1 fruit fly cellular context compared by ENCODE assay signal in genomic region chr3R:19226137-19226873, dm6.
TF ChIP-seq lines count a peak whose summit lies in the region.

TSS of gene vib (minus strand) at chr3R:19226651.

TF ChIP-seq in whole organism, embryonic, 481 proteins besides CTCF, POLR2A, EP300 and RAD21 (continued from another document):
- no peak for TF ChIP-seq maf-S (GFP tag; optimal IDR thresholded peaks at IDR 0.05; lab: Kevin White, UChicago)
- TF ChIP-seq sqz (GFP tag; optimal IDR thresholded peaks at IDR 0.05; lab: Kevin White, UChicago): no peak
- peak; percentile 71 for TF ChIP-seq MESR4 (GFP tag; optimal IDR thresholded peaks at IDR 0.05; lab: Kevin White, UChicago)
- no peak for TF ChIP-seq GATAe (GFP tag; conservative IDR thresholded peaks at IDR 0.05; lab: Robert Waterston, UW)
- TF ChIP-seq pros (GFP tag; optimal IDR thresholded peaks at IDR 0.05; lab: Kevin White, UChicago): no peak
- peak in 1 of 3 experiments; percentile 8 for TF ChIP-seq lola (GFP tag; optimal IDR thresholded peaks at IDR 0.05; lab: Kevin White, UChicago)
- TF ChIP-seq CG30403 (GFP tag; optimal IDR thresholded peaks at IDR 0.05; lab: Kevin White, UChicago): peak; percentile 51
- TF ChIP-seq CG6854 (GFP tag; optimal IDR thresholded peaks at IDR 0.05; lab: Kevin White, UChicago): peak; percentile 57
- TF ChIP-seq CG30431 (GFP tag; optimal IDR thresholded peaks at IDR 0.05; lab: Kevin White, UChicago): no peak
- TF ChIP-seq oc (tag; optimal IDR thresholded peaks at IDR 0.05; lab: Kevin White, UChicago): peak; percentile 14
- TF ChIP-seq Neu2 (GFP tag; optimal IDR thresholded peaks at IDR 0.05; lab: Kevin White, UChicago; ENCODE audit: borderline replicate concordance): no peak
- peak in 1 of 2 experiments; percentile 61 for TF ChIP-seq bsh (GFP tag; optimal IDR thresholded peaks at IDR 0.05; lab: Kevin White, UChicago)
- TF ChIP-seq Gug (GFP tag; IDR thresholded peaks at IDR 0.05; lab: Robert Waterston, UW): peak; percentile 48; the same call in 1 of the 4 replicates
- no peak for TF ChIP-seq CG4707 (GFP tag; optimal IDR thresholded peaks at IDR 0.05; lab: Kevin White, UChicago)
- TF ChIP-seq CG4360 (GFP tag; IDR thresholded peaks at IDR 0.05; lab: Robert Waterston, UW): peak; percentile 29; the same call in 1 of the 2 replicates
- no peak for TF ChIP-seq sim (GFP tag; IDR thresholded peaks at IDR 0.05; lab: Robert Waterston, UW)
- no peak for TF ChIP-seq CG12071 (GFP tag; optimal IDR thresholded peaks at IDR 0.05; lab: Kevin White, UChicago)
- 0 out of 3 replicates have a peak, but pooled peaks have one; percentile 29 for TF ChIP-seq CG11695 (GFP tag; IDR thresholded peaks at IDR 0.05; lab: Robert Waterston, UW)
- peak; percentile 61 for TF ChIP-seq CG6765 (GFP tag; optimal IDR thresholded peaks at IDR 0.05; lab: Kevin White, UChicago)
- peak; percentile 1 to 61 for TF ChIP-seq dpn (GFP tag; optimal IDR thresholded peaks at IDR 0.05; lab: Kevin White, UChicago)
- no peak for TF ChIP-seq D (optimal IDR thresholded peaks at IDR 0.05; lab: Kevin White, UChicago)
- TF ChIP-seq D (GFP tag; optimal IDR thresholded peaks at IDR 0.05; lab: Kevin White, UChicago): no peak
- peak; percentile 78 for TF ChIP-seq CG17829 (tag; optimal IDR thresholded peaks at IDR 0.05; lab: Kevin White, UChicago)
- no peak for TF ChIP-seq CG43689 (GFP tag; IDR thresholded peaks at IDR 0.05; lab: Robert Waterston, UW)
- no peak for TF ChIP-seq corto (GFP tag; optimal IDR thresholded peaks at IDR 0.05; lab: Kevin White, UChicago)
- no peak for TF ChIP-seq CG5953 (GFP tag; IDR thresholded peaks at IDR 0.05; lab: Robert Waterston, UW)
- TF ChIP-seq CG1602 (GFP tag; optimal IDR thresholded peaks at IDR 0.05; lab: Kevin White, UChicago): peak; percentile 37
- no peak for TF ChIP-seq jigr1 (GFP tag; IDR thresholded peaks at IDR 0.05; lab: Robert Waterston, UW)
- no peak for TF ChIP-seq Asciz (GFP tag; optimal IDR thresholded peaks at IDR 0.05; lab: Kevin White, UChicago)
- peak; percentile 49; the same call in 1 of the 2 replicates for TF ChIP-seq rib (GFP tag; IDR thresholded peaks at IDR 0.05; lab: Robert Waterston, UW)
- peak; percentile 18 for TF ChIP-seq CG16863 (GFP tag; optimal IDR thresholded peaks at IDR 0.05; lab: Kevin White, UChicago)
- no peak for TF ChIP-seq chn (GFP tag; optimal IDR thresholded peaks at IDR 0.05; lab: Kevin White, UChicago)
- no peak for TF ChIP-seq btn (GFP tag; optimal IDR thresholded peaks at IDR 0.05; lab: Kevin White, UChicago)
- no peak for TF ChIP-seq pfk (GFP tag; optimal IDR thresholded peaks at IDR 0.05; lab: Kevin White, UChicago)
- TF ChIP-seq ERR (GFP tag; optimal IDR thresholded peaks at IDR 0.05; lab: Kevin White, UChicago): peak; percentile 6
- TF ChIP-seq disco-r (GFP tag; optimal IDR thresholded peaks at IDR 0.05; lab: Kevin White, UChicago): no peak
- no peak for TF ChIP-seq pum (GFP tag; optimal IDR thresholded peaks at IDR 0.05; lab: Kevin White, UChicago)
- no peak for TF ChIP-seq Kr (GFP tag; optimal IDR thresholded peaks at IDR 0.05; lab: Kevin White, UChicago)
- TF ChIP-seq bigmax (GFP tag; optimal IDR thresholded peaks at IDR 0.05; lab: Kevin White, UChicago): no peak
- peak; percentile 67 for TF ChIP-seq Fer1 (GFP tag; optimal IDR thresholded peaks at IDR 0.05; lab: Kevin White, UChicago)
- TF ChIP-seq CG34224 (GFP tag; IDR thresholded peaks at IDR 0.05; lab: Robert Waterston, UW; ENCODE audit: partially characterized antibody): peak; percentile 89
- TF ChIP-seq CG4328 (GFP tag; optimal IDR thresholded peaks at IDR 0.05; lab: Kevin White, UChicago): peak; percentile 39
- peak; percentile 28; the same call in 1 of the 2 replicates for TF ChIP-seq al (GFP tag; IDR thresholded peaks at IDR 0.05; lab: Robert Waterston, UW)
- TF ChIP-seq Deaf1 (tag; optimal IDR thresholded peaks at IDR 0.05; lab: Kevin White, UChicago): peak; percentile 50
- TF ChIP-seq Abd-B (GFP tag; optimal IDR thresholded peaks at IDR 0.05; lab: Kevin White, UChicago): no peak
- peak; percentile 60 for TF ChIP-seq NfI (GFP tag; optimal IDR thresholded peaks at IDR 0.05; lab: Kevin White, UChicago)
- peak; percentile 23 for TF ChIP-seq CG4820 (GFP tag; optimal IDR thresholded peaks at IDR 0.05; lab: Kevin White, UChicago)
- no peak for TF ChIP-seq CG15011 (GFP tag; optimal IDR thresholded peaks at IDR 0.05; lab: Kevin White, UChicago)
- peak in 1 of 2 experiments; percentile 1 for TF ChIP-seq crp (GFP tag; optimal IDR thresholded peaks at IDR 0.05; lab: Kevin White, UChicago)
- no peak for TF ChIP-seq dimm (GFP tag; IDR thresholded peaks at IDR 0.05; lab: Robert Waterston, UW)
- TF ChIP-seq CG7357 (GFP tag; IDR thresholded peaks at IDR 0.05; lab: Robert Waterston, UW): no peak
- TF ChIP-seq CG17612 (GFP tag; IDR thresholded peaks at IDR 0.05; lab: Robert Waterston, UW): no peak
- peak; percentile 20; the same call in 1 of the 2 replicates for TF ChIP-seq seq (GFP tag; IDR thresholded peaks at IDR 0.05; lab: Robert Waterston, UW)
- TF ChIP-seq CG7987 (GFP tag; optimal IDR thresholded peaks at IDR 0.05; lab: Kevin White, UChicago): peak; percentile 60
- TF ChIP-seq CG3838 (GFP tag; optimal IDR thresholded peaks at IDR 0.05; lab: Kevin White, UChicago): no peak
- TF ChIP-seq CG10462 (GFP tag; optimal IDR thresholded peaks at IDR 0.05; lab: Kevin White, UChicago): no peak
- TF ChIP-seq Sox102F (GFP tag; optimal IDR thresholded peaks at IDR 0.05; lab: Kevin White, UChicago): peak; percentile 43
- TF ChIP-seq z (GFP tag; IDR thresholded peaks at IDR 0.05; lab: Robert Waterston, UW): no peak
- peak; percentile 9 for TF ChIP-seq CG12942 (GFP tag; optimal IDR thresholded peaks at IDR 0.05; lab: Kevin White, UChicago)
- TF ChIP-seq CG6254 (GFP tag; optimal IDR thresholded peaks at IDR 0.05; lab: Kevin White, UChicago): peak; percentile 11
- TF ChIP-seq dmrt11E (tag; optimal IDR thresholded peaks at IDR 0.05; lab: Kevin White, UChicago): peak; percentile 29
- TF ChIP-seq exex (tag; optimal IDR thresholded peaks at IDR 0.05; lab: Kevin White, UChicago): no peak
- no peak for TF ChIP-seq B-H1 (GFP tag; IDR thresholded peaks at IDR 0.05; lab: Robert Waterston, UW)
- TF ChIP-seq odd (GFP tag; optimal IDR thresholded peaks at IDR 0.05; lab: Kevin White, UChicago): no peak
- TF ChIP-seq CG3065 (GFP tag; optimal IDR thresholded peaks at IDR 0.05; lab: Kevin White, UChicago): no peak
- no peak for TF ChIP-seq Bteb2 (GFP tag; optimal IDR thresholded peaks at IDR 0.05; lab: Kevin White, UChicago)
- TF ChIP-seq Atf6 (GFP tag; IDR thresholded peaks at IDR 0.05; lab: Robert Waterston, UW): no peak
- peak; percentile 5 to 26 for TF ChIP-seq Pdp1 (GFP tag; optimal IDR thresholded peaks at IDR 0.05; lab: Kevin White, UChicago)
- no peak for TF ChIP-seq Ravus (GFP tag; IDR thresholded peaks at IDR 0.05; lab: Robert Waterston, UW)
- TF ChIP-seq Poxn (GFP tag; IDR thresholded peaks at IDR 0.05; lab: Robert Waterston, UW): no peak
- TF ChIP-seq crc (GFP tag; optimal IDR thresholded peaks at IDR 0.05; lab: Kevin White, UChicago): no peak
- TF ChIP-seq lbe (GFP tag; optimal IDR thresholded peaks at IDR 0.05; lab: Kevin White, UChicago): peak; percentile 28
- TF ChIP-seq Dip3 (GFP tag; optimal IDR thresholded peaks at IDR 0.05; lab: Kevin White, UChicago): no peak
- no peak for TF ChIP-seq pnt (GFP tag; optimal IDR thresholded peaks at IDR 0.05; lab: Kevin White, UChicago)
- TF ChIP-seq CG7928 (GFP tag; optimal IDR thresholded peaks at IDR 0.05; lab: Kevin White, UChicago): no peak
- peak; percentile 45 for TF ChIP-seq CHES-1-like (GFP tag; optimal IDR thresholded peaks at IDR 0.05; lab: Kevin White, UChicago)
- TF ChIP-seq Xrp1 (GFP tag; IDR thresholded peaks at IDR 0.05; lab: Robert Waterston, UW): peak; percentile 73
- no peak for TF ChIP-seq sr (GFP tag; IDR thresholded peaks at IDR 0.05; lab: Robert Waterston, UW)
- peak; percentile 10 for TF ChIP-seq Nf-YB (GFP tag; optimal IDR thresholded peaks at IDR 0.05; lab: Kevin White, UChicago)
- TF ChIP-seq CG10147 (GFP tag; optimal IDR thresholded peaks at IDR 0.05; lab: Kevin White, UChicago): peak; percentile 35
- peak; percentile 54 for TF ChIP-seq CG15601 (tag; optimal IDR thresholded peaks at IDR 0.05; lab: Kevin White, UChicago)
- no peak for TF ChIP-seq Stat92E (GFP tag; optimal IDR thresholded peaks at IDR 0.05; lab: Kevin White, UChicago)
- peak; percentile 39 for TF ChIP-seq CG13775 (GFP tag; optimal IDR thresholded peaks at IDR 0.05; lab: Kevin White, UChicago)
- 0 out of 2 replicates have a peak, but pooled peaks have one; percentile 36 for TF ChIP-seq CG11696 (GFP tag; IDR thresholded peaks at IDR 0.05; lab: Robert Waterston, UW)
- TF ChIP-seq salm (tag; optimal IDR thresholded peaks at IDR 0.05; lab: Kevin White, UChicago): no peak
- TF ChIP-seq zfh2 (GFP tag; optimal IDR thresholded peaks at IDR 0.05; lab: Kevin White, UChicago): peak; percentile 30
- no peak for TF ChIP-seq CG14965 (GFP tag; optimal IDR thresholded peaks at IDR 0.05; lab: Kevin White, UChicago; ENCODE audit: borderline replicate concordance)
- TF ChIP-seq dmrt99B (tag; optimal IDR thresholded peaks at IDR 0.05; lab: Kevin White, UChicago): no peak
- TF ChIP-seq fd96Cb (tag; optimal IDR thresholded peaks at IDR 0.05; lab: Kevin White, UChicago): peak; percentile 16
- peak; percentile 58 for TF ChIP-seq CG11247 (GFP tag; IDR thresholded peaks at IDR 0.05; lab: Robert Waterston, UW)
- TF ChIP-seq tap (tag; optimal IDR thresholded peaks at IDR 0.05; lab: Kevin White, UChicago): peak; percentile 51
- peak; percentile 89 for TF ChIP-seq sna (GFP tag; IDR thresholded peaks at IDR 0.05; lab: Robert Waterston, UW; ENCODE audit: partially characterized antibody)
- peak; percentile 55 for TF ChIP-seq CG13424 (tag; optimal IDR thresholded peaks at IDR 0.05; lab: Kevin White, UChicago)
- TF ChIP-seq MTF-1 (GFP tag; optimal IDR thresholded peaks at IDR 0.05; lab: Kevin White, UChicago; ENCODE audit: borderline replicate concordance): peak; percentile 16
- peak; percentile 96 for TF ChIP-seq ato (GFP tag; IDR thresholded peaks at IDR 0.05; lab: Robert Waterston, UW; ENCODE audit: partially characterized antibody)
- no peak for TF ChIP-seq CG17912 (GFP tag; optimal IDR thresholded peaks at IDR 0.05; lab: Kevin White, UChicago)
- peak; percentile 38; the same call in 1 of the 2 replicates for TF ChIP-seq H2.0 (GFP tag; IDR thresholded peaks at IDR 0.05; lab: Robert Waterston, UW)
- TF ChIP-seq cas (GFP tag; IDR thresholded peaks at IDR 0.05; lab: Robert Waterston, UW): peak; percentile 57; the same call in 1 of the 2 replicates
- TF ChIP-seq CG8359 (GFP tag; optimal IDR thresholded peaks at IDR 0.05; lab: Kevin White, UChicago; ENCODE audit: borderline replicate concordance): no peak
- no peak for TF ChIP-seq CG12236 (GFP tag; optimal IDR thresholded peaks at IDR 0.05; lab: Kevin White, UChicago)
- TF ChIP-seq CG5180 (GFP tag; optimal IDR thresholded peaks at IDR 0.05; lab: Kevin White, UChicago): no peak
- TF ChIP-seq Hr78 (GFP tag; optimal IDR thresholded peaks at IDR 0.05; lab: Kevin White, UChicago): no peak
- peak; percentile 42 for TF ChIP-seq YL-1 (GFP tag; optimal IDR thresholded peaks at IDR 0.05; lab: Kevin White, UChicago)
- TF ChIP-seq CG2116 (GFP tag; optimal IDR thresholded peaks at IDR 0.05; lab: Kevin White, UChicago): peak; percentile 76
- peak; percentile 16 for TF ChIP-seq ems (GFP tag; optimal IDR thresholded peaks at IDR 0.05; lab: Kevin White, UChicago)
- no peak for TF ChIP-seq vfl (GFP tag; optimal IDR thresholded peaks at IDR 0.05; lab: Kevin White, UChicago)
- no peak for TF ChIP-seq Gsc (GFP tag; IDR thresholded peaks at IDR 0.05; lab: Robert Waterston, UW)
- peak; percentile 52 for TF ChIP-seq Ets65A (GFP tag; lab: Kevin White, UChicago)
- peak; percentile 39; the same call in 1 of the 2 replicates for TF ChIP-seq CG4730 (GFP tag; IDR thresholded peaks at IDR 0.05; lab: Robert Waterston, UW)
- TF ChIP-seq ttk (GFP tag; IDR thresholded peaks at IDR 0.05; lab: Robert Waterston, UW): no peak
- TF ChIP-seq CG10654 (GFP tag; optimal IDR thresholded peaks at IDR 0.05; lab: Kevin White, UChicago): peak; percentile 11
- TF ChIP-seq croc (GFP tag; conservative IDR thresholded peaks at IDR 0.05; lab: Robert Waterston, UW): no peak
- peak; percentile 89 for TF ChIP-seq CG14860 (GFP tag; IDR thresholded peaks at IDR 0.05; lab: Robert Waterston, UW; ENCODE audit: partially characterized antibody)
- peak; percentile 96 for TF ChIP-seq CG7963 (GFP tag; IDR thresholded peaks at IDR 0.05; lab: Robert Waterston, UW; ENCODE audit: partially characterized antibody)
- peak; percentile 21; the same call in 1 of the 2 replicates for TF ChIP-seq CG14014 (GFP tag; IDR thresholded peaks at IDR 0.05; lab: Robert Waterston, UW)
- peak; percentile 85 for TF ChIP-seq hbn (GFP tag; IDR thresholded peaks at IDR 0.05; lab: Robert Waterston, UW; ENCODE audit: partially characterized antibody)
- peak; percentile 23; the same call in 1 of the 2 replicates for TF ChIP-seq ara (GFP tag; IDR thresholded peaks at IDR 0.05; lab: Robert Waterston, UW)
- TF ChIP-seq CG11456 (GFP tag; IDR thresholded peaks at IDR 0.05; lab: Robert Waterston, UW): peak; percentile 50; the same call in 1 of the 3 replicates
- TF ChIP-seq Chrac-16 (GFP tag; optimal IDR thresholded peaks at IDR 0.05; lab: Kevin White, UChicago): peak; percentile 12
- TF ChIP-seq Drgx (GFP tag; IDR thresholded peaks at IDR 0.05; lab: Robert Waterston, UW): peak; percentile 40; the same call in 1 of the 2 replicates
- peak; percentile 53 for TF ChIP-seq CG15696 (tag; optimal IDR thresholded peaks at IDR 0.05; lab: Kevin White, UChicago)
- peak; percentile 15 for TF ChIP-seq pho (GFP tag; optimal IDR thresholded peaks at IDR 0.05; lab: Kevin White, UChicago)
- TF ChIP-seq tgo (GFP tag; IDR thresholded peaks at IDR 0.05; lab: Robert Waterston, UW): peak; percentile 32; the same call in 1 of the 3 replicates
- TF ChIP-seq CG10274 (GFP tag; optimal IDR thresholded peaks at IDR 0.05; lab: Kevin White, UChicago): no peak
- TF ChIP-seq sisA (GFP tag; IDR thresholded peaks at IDR 0.05; lab: Robert Waterston, UW): no peak
- no peak for TF ChIP-seq CG15073 (GFP tag; optimal IDR thresholded peaks at IDR 0.05; lab: Kevin White, UChicago)
- peak; percentile 49 for TF ChIP-seq az2 (GFP tag; optimal IDR thresholded peaks at IDR 0.05; lab: Kevin White, UChicago)
- TF ChIP-seq CG1024 (GFP tag; IDR thresholded peaks at IDR 0.05; lab: Robert Waterston, UW): 0 out of 2 replicates have a peak, but pooled peaks have one; percentile 34
- TF ChIP-seq CG11398 (GFP tag; optimal IDR thresholded peaks at IDR 0.05; lab: Kevin White, UChicago): no peak
TF ChIP-seq in whole organism, embryonic: peak in this region for 250.
